Worm (Caenorhabditis elegans) whole organism, L1 larva: Measurements from ENCODE around the gene F37C4.5.

Experiments
- ces-1 ChIP-seq: fragments of 150-350 bp; optimal IDR thresholded peaks from 2 replicates; lab custom pipeline; 2014; ENCODE audit warnings: missing biosample characterization, missing genetic modification reagents, missing genetic modification characterization
- fkh-10 ChIP-seq: sonication (generic microtip); optimal IDR thresholded peaks from 2 replicates; lab custom pipeline; 2017; ENCODE audit warnings: missing biosample characterization, missing genetic modification reagents, missing genetic modification characterization
- isw-1 ChIP-seq: fragments of 200-800 bp; sonication (Bioruptor generic); IDR thresholded peaks from 2 replicates; pipeline ENCODE4 v1.3.6; 2022; ENCODE audit warnings: missing genetic modification characterization, missing compliant biosample characterization
- lin-35 ChIP-seq, 2 experiments: fragments of 150-350 bp; optimal IDR thresholded peaks; 2 replicates each; lab custom pipeline; 2014; ENCODE audit warnings: missing biosample characterization in 2 of 2, missing genetic modification characterization in 2 of 2, missing genetic modification reagents in 2 of 2
- lir-3 ChIP-seq: sonication (generic microtip); optimal IDR thresholded peaks from 2 replicates; lab custom pipeline; 2016; ENCODE audit warnings: mild to moderate bottlenecking, missing genetic modification characterization, moderate library complexity, missing compliant biosample characterization; ENCODE audit not compliant: poor library complexity
- nhr-12 ChIP-seq: sonication (generic microtip); optimal IDR thresholded peaks from 2 replicates; lab custom pipeline; 2017; ENCODE audit warnings: missing biosample characterization, missing genetic modification characterization
- nhr-90 ChIP-seq: sonication (generic microtip); optimal IDR thresholded peaks from 2 replicates; lab custom pipeline; 2016; ENCODE audit warnings: mild to moderate bottlenecking, missing genetic modification characterization, missing compliant biosample characterization; ENCODE audit not compliant: poor library complexity
- snu-23 ChIP-seq: sonication (generic microtip); optimal IDR thresholded peaks from 2 replicates; lab custom pipeline; 2016; ENCODE audit warnings: missing genetic modification characterization, missing compliant biosample characterization

DNA sequence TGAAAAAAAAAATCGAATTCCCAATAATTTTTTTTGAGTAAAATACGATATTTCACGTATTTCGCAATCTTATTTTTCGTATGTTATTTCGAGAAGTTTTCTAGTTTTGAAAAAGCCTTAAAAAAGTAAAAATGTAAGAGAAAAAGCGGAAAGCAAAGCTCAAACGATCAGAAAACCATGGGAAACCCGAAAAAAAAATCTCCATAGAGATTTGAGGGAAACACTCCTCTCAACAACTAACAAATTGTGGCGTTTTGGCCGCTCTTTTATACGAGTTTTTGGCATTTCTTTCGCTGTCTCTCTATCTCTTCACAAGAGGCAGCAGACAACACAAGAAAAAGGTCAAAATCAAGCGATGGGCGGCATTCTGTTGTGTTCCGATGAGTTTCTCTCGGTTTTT, 811 bp upstream of the F37C4.5 start:
- TF ChIP-seq fkh-10 (GFP tag; lab: Kevin White, UChicago) (no peak), nhr-90 (tag; lab: Kevin White, UChicago) (peak; percentile 8), snu-23 (GFP tag; lab: Kevin White, UChicago) (peak; percentile 47), lin-35 (GFP tag; optimal IDR thresholded peaks at IDR 0.05; lab: Kevin White, UChicago) (peak; percentile 17 to 41), lir-3 (tag; lab: Kevin White, UChicago) (no peak), nhr-12 (tag; lab: Kevin White, UChicago) (no peak), isw-1 (GFP tag; lab: Robert Waterston, UW) (no peak), ces-1 (no peak)
